Worm (Caenorhabditis elegans) whole organism, L1 larva: ENCODE measurements around the gene mcm-6.

Experiments used
- grh-1 ChIP-seq: fragments of 200-800 bp; sonication (Bioruptor generic); IDR thresholded peaks from 2 replicates; pipeline ENCODE4 v1.3.6; 2022; ENCODE audit warnings: missing genetic modification reagents, missing genetic modification characterization, missing compliant biosample characterization
- nhr-28 ChIP-seq: fragments of 150-350 bp; optimal IDR thresholded peaks from 2 replicates; lab custom pipeline; 2014; ENCODE audit warnings: missing biosample characterization, missing genetic modification characterization
- pqm-1 ChIP-seq: sonication (generic microtip); optimal IDR thresholded peaks from 3 replicates; lab custom pipeline; 2017; ENCODE audit warnings: missing biosample characterization, missing genetic modification characterization

- TF ChIP-seq nhr-28 (tag; lab: Kevin White, UChicago) = no peak
- TF ChIP-seq grh-1 = peak; percentile 52
- TF ChIP-seq pqm-1 = no peak
Observed at ce11 chrIII:9780665-9781304, 13.4 kb upstream of the mcm-6 start, which contains the start of gene vha-1.
